Fruit fly (Drosophila melanogaster): ENCODE data around the gene CG13405.

The CG13405 gene

DNA sequence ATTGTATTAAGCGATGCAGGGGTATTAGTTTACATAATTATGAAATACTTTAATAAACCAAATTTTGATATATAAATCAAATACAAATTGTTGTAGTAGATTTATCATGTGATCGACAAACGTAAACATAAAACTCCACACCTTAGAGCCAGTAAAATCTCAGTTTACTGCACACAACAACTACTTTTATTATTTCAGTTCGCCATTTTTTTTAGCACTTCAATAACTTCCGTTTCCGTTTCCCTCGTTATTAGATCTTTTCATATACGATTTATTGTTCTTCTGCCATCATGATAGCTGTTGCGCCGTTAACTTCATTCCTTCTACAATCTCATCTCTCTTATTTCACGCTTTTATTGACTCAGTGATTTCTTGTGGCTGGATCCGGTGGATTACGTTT lies at the start of gene CG13405:
Gene CG13405, minus strand, starts transcription at position 101 of the 400 bp plus-strand sequence.
- TF ChIP-seq kay (GFP tag; ENCODE audit: borderline replicate concordance) (no peak), Mnt (GFP tag; optimal IDR thresholded peaks at IDR 0.05) (no peak), CG5204 (GFP tag; optimal IDR thresholded peaks at IDR 0.05) (no peak), Crg-1 (GFP tag; optimal IDR thresholded peaks at IDR 0.05) (no peak), cic (GFP tag; optimal IDR thresholded peaks at IDR 0.05) (no peak)

DNA sequence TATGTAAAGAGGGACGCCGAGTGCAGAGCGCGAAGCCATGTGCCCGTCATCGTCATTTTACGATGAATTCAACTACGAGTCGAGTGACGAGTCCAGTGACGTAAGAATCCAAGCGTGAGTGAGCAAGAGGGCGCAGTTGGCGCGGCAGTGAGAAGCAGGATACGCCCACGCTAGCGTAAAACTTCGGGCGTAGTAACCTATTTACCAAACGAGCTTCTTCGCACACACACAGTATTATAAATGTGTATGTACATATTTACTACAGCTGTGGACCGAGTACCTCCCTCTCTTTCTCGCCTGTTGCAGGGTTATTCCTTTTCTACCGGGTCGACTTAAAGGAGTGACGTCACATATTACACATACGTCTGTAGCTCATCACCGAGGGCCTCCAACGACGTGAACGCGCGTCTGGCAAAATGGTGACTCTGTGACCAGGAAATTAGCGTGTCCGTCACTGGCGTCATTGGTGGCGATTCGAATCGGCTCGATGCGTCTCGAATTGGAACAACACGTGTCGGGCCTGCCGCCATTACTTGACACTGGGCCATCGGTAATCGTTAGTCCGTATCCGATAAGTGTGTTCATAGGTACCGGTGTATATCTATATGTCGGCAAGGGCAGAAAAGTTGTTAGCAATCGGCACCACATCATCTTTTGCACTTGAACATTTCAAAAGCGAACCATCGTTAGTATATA lies 48.8 kb upstream of the CG13405 start:
- TF ChIP-seq CG1620 (GFP tag; optimal IDR thresholded peaks at IDR 0.05) (no peak), cic (GFP tag; optimal IDR thresholded peaks at IDR 0.05) (peak; percentile 46)

DNA sequence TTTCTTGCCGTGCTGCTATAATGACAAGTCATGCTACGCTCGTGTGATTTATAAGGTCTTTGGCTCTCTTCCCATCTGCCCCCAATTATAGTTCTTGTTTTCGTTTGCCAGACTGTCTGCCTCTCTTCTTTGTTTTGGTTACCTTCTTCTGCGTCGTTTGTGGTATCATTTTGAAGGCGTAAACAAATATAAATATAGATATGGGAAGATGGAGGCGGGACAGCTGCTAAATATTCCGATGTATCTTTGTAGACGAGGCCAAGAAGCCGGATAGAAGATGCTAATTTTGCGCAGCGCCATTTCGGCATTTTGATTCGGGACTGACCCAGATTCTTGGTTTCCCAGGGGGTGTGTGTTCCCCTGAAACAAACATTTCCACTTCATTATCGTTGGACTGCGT lies 44.3 kb upstream of the CG13405 start:
- TF ChIP-seq Crg-1 (GFP tag; optimal IDR thresholded peaks at IDR 0.05): no peak
- TF ChIP-seq cnc (optimal IDR thresholded peaks at IDR 0.05): peak in 1 of 2 experiments; percentile 4

DNA sequence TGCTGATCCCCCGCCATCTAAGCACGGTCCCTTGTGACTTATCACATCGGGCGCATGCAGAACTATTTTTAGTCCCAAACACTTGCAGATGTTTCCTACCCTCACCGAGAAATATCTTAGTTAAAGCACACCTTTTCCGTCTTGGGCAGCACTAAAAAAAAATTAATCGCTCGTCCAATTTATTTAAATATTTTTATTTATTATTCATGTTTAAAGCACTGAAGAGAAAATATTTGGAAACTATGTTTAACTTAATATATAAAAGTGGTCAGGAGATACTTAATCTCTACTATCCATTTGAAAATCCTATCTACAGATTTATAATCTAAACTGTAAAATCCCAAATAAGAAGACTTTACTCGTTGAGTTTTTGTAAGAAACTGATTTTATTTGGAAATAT lies 34.8 kb upstream of the CG13405 start:
- no peak for TF ChIP-seq CG7101 (tag; optimal IDR thresholded peaks at IDR 0.05)
- TF ChIP-seq kay (GFP tag; ENCODE audit: borderline replicate concordance): no peak
- TF ChIP-seq cic (GFP tag; optimal IDR thresholded peaks at IDR 0.05): no peak
- no peak for TF ChIP-seq Crg-1 (GFP tag; optimal IDR thresholded peaks at IDR 0.05)

DNA sequence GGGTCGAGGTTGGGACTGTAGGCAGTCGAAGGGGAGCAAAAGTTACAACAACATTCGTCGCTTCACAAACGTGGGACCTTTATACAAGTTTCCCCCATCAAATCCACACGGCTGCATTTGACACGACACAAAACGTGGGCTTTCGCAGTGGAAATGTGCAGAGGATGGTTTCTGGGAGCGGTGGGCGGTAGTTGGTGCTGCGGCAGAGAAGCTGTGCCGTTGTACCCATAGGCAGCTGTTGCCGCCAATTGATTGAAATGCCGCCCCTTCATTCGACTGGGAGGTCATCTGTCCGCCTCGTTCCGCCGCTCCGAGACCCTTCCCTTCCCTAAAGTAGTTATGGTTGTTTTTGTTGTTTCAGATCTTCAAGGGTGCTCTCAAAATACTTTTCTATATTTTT lies 33.9 kb upstream of the CG13405 start:
- TF ChIP-seq CG1620 (GFP tag; optimal IDR thresholded peaks at IDR 0.05) (no peak), CG33017 (tag; optimal IDR thresholded peaks at IDR 0.05) (no peak), cic (GFP tag; optimal IDR thresholded peaks at IDR 0.05) (no peak), pad (GFP tag; optimal IDR thresholded peaks at IDR 0.05) (no peak), CG7101 (tag; optimal IDR thresholded peaks at IDR 0.05) (no peak), Clk (GFP tag; optimal IDR thresholded peaks at IDR 0.05) (no peak), CG14711 (tag; optimal IDR thresholded peaks at IDR 0.05) (no peak), bab1 (GFP tag; optimal IDR thresholded peaks at IDR 0.05) (no peak), CG7045 (GFP tag; optimal IDR thresholded peaks at IDR 0.05) (no peak), Crg-1 (GFP tag; optimal IDR thresholded peaks at IDR 0.05) (no peak), CG12768 (GFP tag; optimal IDR thresholded peaks at IDR 0.05) (no peak), tj (GFP tag; optimal IDR thresholded peaks at IDR 0.05) (no peak), ovo (GFP tag; optimal IDR thresholded peaks at IDR 0.05) (no peak), kay (GFP tag; ENCODE audit: borderline replicate concordance) (no peak)

DNA sequence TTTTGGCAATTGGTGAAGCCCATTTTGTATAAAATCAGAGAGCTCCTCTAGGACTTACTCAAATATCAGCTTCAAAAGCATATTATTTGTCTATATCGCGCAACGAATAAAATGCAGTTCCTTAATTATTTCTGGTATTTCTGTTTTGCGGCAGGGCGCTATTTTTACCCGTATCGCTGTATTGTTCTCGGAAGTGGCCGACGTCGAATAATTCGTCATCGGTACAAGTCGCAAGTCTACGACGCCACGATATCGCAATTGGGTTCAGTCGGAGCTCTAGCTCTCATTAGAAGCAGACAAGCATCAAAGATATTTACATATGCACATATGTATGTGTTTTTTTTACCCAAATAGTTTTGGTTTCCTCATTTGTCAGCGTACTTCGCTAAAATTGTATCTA lies 28.9 kb upstream of the CG13405 start:
- no peak for TF ChIP-seq CG14711 (tag; optimal IDR thresholded peaks at IDR 0.05)
- peak; percentile 88 for TF ChIP-seq kay (GFP tag; ENCODE audit: borderline replicate concordance)
- no peak for TF ChIP-seq CG11617 (GFP tag; optimal IDR thresholded peaks at IDR 0.05)

DNA sequence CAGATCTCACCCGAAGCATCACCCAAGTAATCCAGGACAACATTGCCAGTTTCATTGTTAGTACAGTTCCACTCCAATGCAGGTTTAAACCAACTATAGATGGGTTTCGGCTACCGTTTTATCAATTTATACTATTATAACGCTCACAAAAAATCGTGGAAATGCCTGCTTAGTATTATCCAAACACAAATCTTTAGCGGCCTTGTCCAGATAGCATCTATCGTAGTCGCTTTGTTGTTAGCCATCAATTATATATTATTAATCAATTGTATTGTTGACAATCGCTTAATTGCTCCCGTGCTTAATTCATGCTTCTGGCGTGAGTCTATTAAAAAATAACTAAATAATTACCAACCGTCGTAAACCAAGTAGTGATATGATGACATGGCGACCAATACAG lies 23.1 kb upstream of the CG13405 start, which contains the start of gene CG12483:
Gene CG12483, minus strand, starts transcription at position 101 of the 400 bp plus-strand sequence.
- no peak for TF ChIP-seq kay (GFP tag; ENCODE audit: borderline replicate concordance)
- no peak for TF ChIP-seq Hr96 (GFP tag; optimal IDR thresholded peaks at IDR 0.05)
- no peak for TF ChIP-seq bab1 (GFP tag; optimal IDR thresholded peaks at IDR 0.05)
- TF ChIP-seq Crg-1 (GFP tag; optimal IDR thresholded peaks at IDR 0.05): no peak
- no peak for TF ChIP-seq CG5204 (GFP tag; optimal IDR thresholded peaks at IDR 0.05)
- no peak for TF ChIP-seq cic (GFP tag; optimal IDR thresholded peaks at IDR 0.05)
- TF ChIP-seq CG1620 (GFP tag; optimal IDR thresholded peaks at IDR 0.05): no peak
- no peak for TF ChIP-seq Mnt (GFP tag; optimal IDR thresholded peaks at IDR 0.05)
- TF ChIP-seq CG7045 (GFP tag; optimal IDR thresholded peaks at IDR 0.05): no peak
- no peak for TF ChIP-seq toe (GFP tag; optimal IDR thresholded peaks at IDR 0.05)
- no peak for TF ChIP-seq Clk (GFP tag; optimal IDR thresholded peaks at IDR 0.05)
- no peak for TF ChIP-seq CG7101 (tag; optimal IDR thresholded peaks at IDR 0.05)
- TF ChIP-seq CG14711 (tag; optimal IDR thresholded peaks at IDR 0.05): no peak
- TF ChIP-seq CG33017 (tag; optimal IDR thresholded peaks at IDR 0.05): no peak
- TF ChIP-seq pad (GFP tag; optimal IDR thresholded peaks at IDR 0.05): no peak

DNA sequence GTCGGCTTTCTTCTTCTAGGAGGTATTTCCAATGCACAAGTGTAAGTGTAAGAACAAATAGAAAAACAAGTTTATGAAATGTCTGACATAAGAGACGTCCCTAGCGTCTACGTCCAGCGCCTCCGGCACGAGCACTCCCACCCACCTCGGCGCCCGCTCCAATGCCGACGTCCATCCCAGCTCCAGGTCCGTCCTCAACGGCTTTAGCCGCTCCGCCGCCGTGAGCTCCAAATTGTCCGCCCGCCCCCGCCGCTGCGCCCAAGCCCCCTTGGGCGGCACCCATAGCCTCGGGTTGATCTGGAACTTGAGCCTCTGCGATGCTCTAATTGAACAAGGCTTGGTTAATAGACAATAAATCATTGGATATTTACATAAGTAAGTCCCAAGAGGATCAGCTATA lies 22.7 kb upstream of the CG13405 start:
- TF ChIP-seq Hr96 (GFP tag; optimal IDR thresholded peaks at IDR 0.05) (no peak), CG33017 (tag; optimal IDR thresholded peaks at IDR 0.05) (no peak), CG12768 (GFP tag; optimal IDR thresholded peaks at IDR 0.05) (no peak), kay (GFP tag; ENCODE audit: borderline replicate concordance) (no peak), CG11617 (GFP tag; optimal IDR thresholded peaks at IDR 0.05) (no peak), CG5204 (GFP tag; optimal IDR thresholded peaks at IDR 0.05) (no peak), ovo (GFP tag; optimal IDR thresholded peaks at IDR 0.05) (no peak)
